Worm (Caenorhabditis elegans) whole organism, L1 larva: Measurements from ENCODE around the gene cyp-13A12.

Source experiments
- C16A3.4 ChIP-seq: fragments of 150-350 bp; optimal IDR thresholded peaks from 2 replicates; lab custom pipeline; 2014; ENCODE audit warnings: missing biosample characterization, missing genetic modification characterization
- alr-1 ChIP-seq: fragments of 200-800 bp; sonication (Bioruptor generic); optimal IDR thresholded peaks from 2 replicates; lab custom pipeline; 2018; ENCODE audit warnings: borderline replicate concordance, mild to moderate bottlenecking, missing genetic modification characterization, missing compliant biosample characterization
- ama-1 ChIP-seq: fragments of 150-350 bp; optimal IDR thresholded peaks from 2 replicates; lab custom pipeline; 2014
- ceh-82 ChIP-seq, 3 experiments: fragments of 150-350 bp in 1 of 3; sonication (generic microtip) in 2 of 3; optimal IDR thresholded peaks; 2 replicates each; lab custom pipeline; 2014 to 2017; ENCODE audit warnings: missing biosample characterization in 3 of 3, missing genetic modification characterization in 3 of 3
- egl-27 ChIP-seq, 2 experiments: fragments of 150-350 bp in 1 of 2; sonication (generic microtip); optimal IDR thresholded peaks; 3 replicates each; lab custom pipeline; 2017 to 2018; ENCODE audit warnings: missing biosample characterization in 2 of 2, missing genetic modification characterization in 2 of 2, missing genetic modification reagents in 2 of 2
- fos-1 ChIP-seq: fragments of 150-350 bp; optimal IDR thresholded peaks from 2 replicates; lab custom pipeline; 2014; ENCODE audit warnings: missing biosample characterization, missing genetic modification characterization
- lin-39 ChIP-seq: fragments of 150-350 bp; optimal IDR thresholded peaks from 2 replicates; lab custom pipeline; 2014; ENCODE audit warnings: missing biosample characterization, missing genetic modification reagents, missing genetic modification characterization
- lsy-2 ChIP-seq, 2 experiments: fragments of 150-350 bp; optimal IDR thresholded peaks; 2 replicates each; lab custom pipeline; 2014; ENCODE audit warnings: missing biosample characterization in 2 of 2, missing genetic modification characterization in 2 of 2
- nhr-11 ChIP-seq: fragments of 150-350 bp; optimal IDR thresholded peaks from 2 replicates; lab custom pipeline; 2014; ENCODE audit warnings: missing biosample characterization, missing genetic modification characterization
- nhr-28 ChIP-seq: fragments of 150-350 bp; optimal IDR thresholded peaks from 2 replicates; lab custom pipeline; 2014; ENCODE audit warnings: missing biosample characterization, missing genetic modification characterization
- nhr-76 ChIP-seq: sonication (generic microtip); optimal IDR thresholded peaks from 2 replicates; lab custom pipeline; 2017; ENCODE audit warnings: missing biosample characterization, missing genetic modification characterization
- pqm-1 ChIP-seq: sonication (generic microtip); optimal IDR thresholded peaks from 3 replicates; lab custom pipeline; 2017; ENCODE audit warnings: missing biosample characterization, missing genetic modification characterization
- sptf-1 ChIP-seq: fragments of 150-350 bp; optimal IDR thresholded peaks from 2 replicates; lab custom pipeline; 2014; ENCODE audit warnings: missing biosample characterization, missing genetic modification characterization
- unc-62 ChIP-seq: fragments of 150-350 bp; optimal IDR thresholded peaks from 2 replicates; lab custom pipeline; 2014; ENCODE audit warnings: missing biosample characterization, missing genetic modification reagents, missing genetic modification characterization

DNA sequence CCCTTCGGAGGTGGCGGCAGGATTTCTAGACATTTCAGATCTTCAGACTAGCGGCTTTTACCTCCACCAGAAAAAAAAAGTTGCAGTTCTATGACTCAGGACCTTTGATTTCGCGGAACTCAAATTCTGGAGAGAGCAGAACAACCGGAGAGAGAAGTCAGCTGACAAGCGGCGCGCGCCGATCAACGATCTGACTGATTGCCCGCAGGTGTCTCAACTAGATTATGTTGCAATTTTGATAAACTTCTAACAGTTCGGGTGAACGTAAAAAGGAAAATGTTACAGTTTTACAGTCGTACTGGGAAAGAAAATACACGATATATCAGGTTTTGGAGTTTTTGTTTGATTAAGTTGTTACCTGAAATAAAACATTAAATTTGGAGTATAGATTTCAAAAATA lies 38.6 kb downstream of the cyp-13A12 start:
- no peak for TF ChIP-seq lsy-2 (tag; optimal IDR thresholded peaks at IDR 0.05; lab: Kevin White, UChicago)
- TF ChIP-seq C16A3.4 (tag; lab: Kevin White, UChicago) = no peak
- TF ChIP-seq ama-1 (lab: Kevin White, UChicago) = no peak
- TF ChIP-seq nhr-76 (tag; lab: Kevin White, UChicago) = no peak
- no peak for TF ChIP-seq nhr-28 (tag; lab: Kevin White, UChicago)
- TF ChIP-seq fos-1 = no peak
- no peak for TF ChIP-seq pqm-1 (tag; lab: Kevin White, UChicago)
- TF ChIP-seq unc-62 = no peak
- TF ChIP-seq alr-1 (tag; lab: Kevin White, UChicago) = no peak
- TF ChIP-seq lin-39 (tag; lab: Kevin White, UChicago) = no peak
- no peak for TF ChIP-seq sptf-1
- TF ChIP-seq nhr-11 (tag; lab: Kevin White, UChicago) = no peak
- TF ChIP-seq ceh-82 (tag; optimal IDR thresholded peaks at IDR 0.05; lab: Kevin White, UChicago) = no peak
- TF ChIP-seq egl-27 (tag; optimal IDR thresholded peaks at IDR 0.05; lab: Kevin White, UChicago) = no peak
